Worm (Caenorhabditis elegans): ENCODE measurements around the gene col-184.
"Not testable (repeated sequence)": the region's sequence is repeated elsewhere in the genome, so short reads cannot be mapped to it uniquely, and the experiment has no call there.

Gene col-184

DNA sequence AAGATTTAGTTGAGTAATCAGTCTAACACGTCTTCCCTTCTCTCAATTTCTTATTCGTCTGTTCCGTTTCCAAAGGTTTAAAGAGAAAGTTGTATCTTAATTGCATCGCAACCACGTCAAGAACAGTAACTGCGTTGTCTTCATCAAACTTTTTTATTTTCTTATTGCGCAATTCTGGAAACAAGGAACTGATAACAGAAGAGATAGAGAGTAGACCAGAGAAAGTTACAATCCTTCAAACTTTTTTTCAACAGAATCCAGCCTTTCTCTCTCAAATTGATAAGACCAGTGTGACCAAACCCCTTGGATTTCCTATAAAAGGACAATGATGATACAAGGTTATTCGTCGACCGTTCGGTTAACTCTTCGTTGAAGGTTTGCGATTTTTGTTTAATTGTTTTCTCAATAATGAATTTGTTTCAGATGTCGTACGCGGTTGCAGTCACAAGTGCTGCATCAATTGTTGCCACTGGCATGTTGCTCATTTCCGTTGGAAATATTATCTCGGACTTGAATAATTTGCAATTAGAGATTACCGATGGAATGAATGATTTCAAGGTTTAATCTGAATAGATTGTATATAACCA lies at the start of gene col-184:
Gene col-184 (plus strand): TSS at position 409 of the 587 bp plus-strand sequence.
- TF ChIP-seq mab-5 (tag; optimal IDR thresholded peaks at IDR 0.05) (no peak), zip-8 (tag; optimal IDR thresholded peaks at IDR 0.05) (peak; percentile 52), elt-3 (tag; optimal IDR thresholded peaks at IDR 0.05) (no peak)

DNA sequence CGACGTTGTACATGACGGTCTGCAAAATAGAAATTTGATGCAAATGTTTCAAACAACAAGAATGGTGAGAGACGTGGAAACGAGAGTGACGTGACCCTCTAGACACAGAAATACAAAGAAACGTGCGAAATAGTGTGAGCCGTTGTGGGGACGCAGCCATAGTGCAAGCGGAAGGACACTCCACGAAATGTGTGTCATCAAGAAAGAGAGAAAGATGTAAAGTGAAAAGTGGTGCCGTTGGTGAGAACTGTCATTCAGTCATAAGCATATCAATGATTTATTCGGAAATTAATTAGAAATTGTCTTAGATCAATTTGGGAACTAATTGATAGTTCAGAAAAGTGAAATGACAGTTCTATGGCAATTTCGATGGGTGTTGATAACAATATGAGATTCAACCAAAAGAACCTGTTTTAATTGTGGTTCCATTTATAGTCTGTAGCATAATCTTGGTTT lies 49.3 kb upstream of the col-184 start, which contains the start of gene C29F7.3:
Gene C29F7.3 (minus strand): TSS at position 51 of the 456 bp plus-strand sequence.
- peak; percentile 28 for TF ChIP-seq ham-2 (GFP tag; optimal IDR thresholded peaks at IDR 0.05)
- no peak for TF ChIP-seq ceh-39 (tag; optimal IDR thresholded peaks at IDR 0.05)
- peak; percentile 12 for TF ChIP-seq hlh-1 (tag; optimal IDR thresholded peaks at IDR 0.05)
- peak; percentile 15 for TF ChIP-seq mep-1 (tag; optimal IDR thresholded peaks at IDR 0.05)
- no peak for TF ChIP-seq sem-2 (GFP tag; optimal IDR thresholded peaks at IDR 0.05)
- TF ChIP-seq ces-1 (GFP tag; optimal IDR thresholded peaks at IDR 0.05) = peak; percentile 26
- TF ChIP-seq blmp-1 (tag; optimal IDR thresholded peaks at IDR 0.05) = peak; percentile 21
- TF ChIP-seq lsy-2 (tag; optimal IDR thresholded peaks at IDR 0.05) = no peak
- peak; percentile 70 for TF ChIP-seq unc-62 (GFP tag; optimal IDR thresholded peaks at IDR 0.05)

DNA sequence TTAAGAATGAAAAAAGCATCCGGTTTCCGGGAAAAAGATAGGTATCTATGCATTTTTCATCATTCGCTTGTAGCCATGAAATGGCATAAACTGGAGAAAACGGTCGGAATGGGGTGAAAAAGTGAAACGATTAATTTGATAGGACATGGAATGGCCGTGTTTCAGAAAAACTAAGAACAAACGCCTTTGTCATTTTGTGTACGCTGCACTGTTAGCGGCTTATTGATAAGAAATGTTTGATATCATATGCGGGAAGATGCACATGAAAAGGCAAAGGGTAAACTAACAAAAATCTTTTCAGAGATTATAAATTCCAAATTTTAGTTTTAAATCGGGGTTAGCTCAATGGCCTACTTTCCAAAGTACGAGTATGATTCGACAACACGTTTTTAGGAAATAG lies 48.2 kb upstream of the col-184 start:
- TF ChIP-seq unc-39 (tag; optimal IDR thresholded peaks at IDR 0.05) = no peak
- no peak for TF ChIP-seq tbx-8 (GFP tag; optimal IDR thresholded peaks at IDR 0.05)
- TF ChIP-seq hlh-1 (tag; optimal IDR thresholded peaks at IDR 0.05) = no peak
- no peak for TF ChIP-seq unc-62 (GFP tag; optimal IDR thresholded peaks at IDR 0.05)
- no peak for TF ChIP-seq zip-8 (tag; optimal IDR thresholded peaks at IDR 0.05)

DNA sequence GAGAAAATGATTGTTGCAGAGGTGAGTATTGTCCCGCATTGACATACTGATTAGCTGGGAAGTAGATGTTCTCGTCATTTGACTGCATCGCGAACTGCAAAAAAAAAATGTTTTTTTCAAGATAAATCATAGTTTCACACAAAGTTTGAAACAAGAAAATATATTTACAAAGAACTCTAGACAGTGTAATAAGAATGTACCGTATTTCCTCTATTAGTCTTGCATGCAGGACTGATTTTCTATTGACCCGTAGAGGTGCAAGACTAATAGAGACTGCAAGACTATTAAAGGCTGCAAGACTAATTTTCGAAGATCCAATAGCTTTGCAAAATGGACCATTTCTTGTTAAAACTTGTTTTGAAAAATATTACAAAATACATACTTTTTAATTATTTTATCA lies 45.9 kb upstream of the col-184 start, which contains the start of gene fkh-3:
Gene fkh-3 (minus strand): TSS at position 101 of the 400 bp plus-strand sequence.
- TF ChIP-seq snpc-4 (tag; optimal IDR thresholded peaks at IDR 0.05) (no peak), zip-8 (tag; optimal IDR thresholded peaks at IDR 0.05) (no peak), mab-5 (tag; optimal IDR thresholded peaks at IDR 0.05) (no peak), blmp-1 (tag; optimal IDR thresholded peaks at IDR 0.05) (no peak), ztf-11 (tag; optimal IDR thresholded peaks at IDR 0.05) (no peak), tbx-8 (GFP tag; optimal IDR thresholded peaks at IDR 0.05) (no peak), lin-32 (GFP tag; optimal IDR thresholded peaks at IDR 0.05) (no peak), nhr-2 (tag; optimal IDR thresholded peaks at IDR 0.05) (no peak), cnd-1 (tag; optimal IDR thresholded peaks at IDR 0.05) (no peak), sem-2 (GFP tag; optimal IDR thresholded peaks at IDR 0.05) (no peak), lin-13 (tag; optimal IDR thresholded peaks at IDR 0.05) (no peak)

DNA sequence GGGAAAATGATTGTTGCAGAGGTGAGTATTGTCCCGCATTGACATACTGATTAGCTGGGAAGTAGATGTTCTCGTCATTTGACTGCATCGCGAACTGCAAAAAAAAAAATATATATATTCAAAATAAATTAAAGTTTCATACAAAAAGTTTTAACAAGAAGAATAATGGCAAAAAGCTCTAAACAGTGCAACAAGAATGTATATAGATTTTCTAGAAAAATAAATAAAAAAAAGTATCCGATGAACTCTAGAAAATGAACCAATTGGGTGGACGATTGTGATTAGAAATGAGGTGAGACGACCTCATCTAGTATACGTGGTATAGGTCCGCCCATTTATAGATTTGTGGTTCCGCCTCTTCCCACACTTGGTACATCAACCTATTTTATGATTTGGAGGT lies 40.5 kb upstream of the col-184 start, which contains the start of gene fkh-4:
Gene fkh-4 (minus strand): TSS at position 101 of the 400 bp plus-strand sequence.
- TF ChIP-seq mls-2 (tag; optimal IDR thresholded peaks at IDR 0.05); elt-1 (tag; optimal IDR thresholded peaks at IDR 0.05; ENCODE audit: borderline replicate concordance, insufficient read depth); unc-120 (tag; optimal IDR thresholded peaks at IDR 0.05; ENCODE audit: poor library complexity, severe bottlenecking): not testable (repeated sequence)

DNA sequence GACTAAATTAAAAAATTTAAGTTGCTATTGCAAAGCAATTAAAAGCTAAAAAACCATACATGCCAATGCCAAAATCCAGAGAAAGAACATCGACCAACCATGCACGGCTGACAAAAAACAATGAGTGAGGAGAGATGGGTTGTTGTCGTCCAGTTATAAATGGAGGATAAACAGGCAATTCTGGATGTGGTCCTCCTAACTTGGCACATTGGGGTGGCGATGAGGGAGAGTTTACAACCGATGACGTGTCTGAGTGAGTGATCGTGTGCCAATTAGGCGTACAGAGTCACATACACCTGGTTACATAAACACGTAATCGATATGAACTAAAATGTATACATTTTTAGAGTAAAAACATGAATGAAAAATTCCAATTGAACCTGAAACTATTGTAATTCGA lies 37.9 kb upstream of the col-184 start, which contains the start of gene C29F7.10:
Gene C29F7.10 (minus strand): TSS at position 101 of the 400 bp plus-strand sequence.
- TF ChIP-seq nhr-2, snpc-4, M03D4.4 (tag; optimal IDR thresholded peaks at IDR 0.05): not testable (repeated sequence)

DNA sequence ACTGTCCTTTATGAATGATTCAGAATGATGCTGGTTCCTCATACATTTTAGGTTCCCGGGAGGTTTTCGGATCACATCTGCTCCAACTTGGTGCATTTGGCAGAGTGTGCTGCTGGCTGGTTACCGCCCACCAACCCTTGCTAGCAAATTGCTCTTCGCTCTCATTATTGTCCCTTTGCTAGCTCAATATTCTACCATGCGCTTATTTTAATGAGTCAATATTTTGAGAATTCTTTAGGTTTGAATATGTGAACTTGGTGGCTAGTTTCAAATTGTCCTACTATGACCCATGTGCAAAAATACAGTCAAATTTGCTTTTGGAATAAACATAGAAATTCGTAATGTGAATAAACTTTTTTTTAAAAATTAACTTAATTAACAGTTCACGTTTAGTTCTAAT lies 34.1 kb upstream of the col-184 start:
- TF ChIP-seq pha-4 (tag; optimal IDR thresholded peaks at IDR 0.05) (no peak), sptf-1 (tag; optimal IDR thresholded peaks at IDR 0.05) (no peak), lsy-2 (tag; optimal IDR thresholded peaks at IDR 0.05) (no peak), ceh-39 (tag; optimal IDR thresholded peaks at IDR 0.05) (no peak), ham-2 (GFP tag; optimal IDR thresholded peaks at IDR 0.05) (no peak), unc-120 (tag; optimal IDR thresholded peaks at IDR 0.05; ENCODE audit: poor library complexity, severe bottlenecking) (no peak), tbx-8 (GFP tag; optimal IDR thresholded peaks at IDR 0.05) (no peak), ceh-83 (GFP tag; optimal IDR thresholded peaks at IDR 0.05) (no peak), mab-5 (tag; optimal IDR thresholded peaks at IDR 0.05) (no peak), ces-1 (GFP tag; optimal IDR thresholded peaks at IDR 0.05) (no peak)
